Worm (Caenorhabditis elegans) whole organism, early embryonic: ENCODE measurements around the gene zyg-8.

Experiments used
- B0310.2 ChIP-seq: sonication (generic microtip); optimal IDR thresholded peaks from 2 replicates; lab custom pipeline; 2016; ENCODE audit warnings: mild to moderate bottlenecking, missing genetic modification characterization, missing compliant biosample characterization
- F13C5.2 ChIP-seq: sonication (generic microtip); optimal IDR thresholded peaks from 2 replicates; lab custom pipeline; 2017; ENCODE audit warnings: mild to moderate bottlenecking, missing genetic modification characterization, inconsistent platforms, missing compliant biosample characterization
- ama-1 ChIP-seq: fragments of 150-350 bp; optimal IDR thresholded peaks from 2 replicates; lab custom pipeline; 2014
- ceh-13 ChIP-seq: fragments of 200-800 bp; sonication (Bioruptor generic); optimal IDR thresholded peaks from 2 replicates; lab custom pipeline; 2018; ENCODE audit warnings: mild to moderate bottlenecking, missing genetic modification characterization, missing compliant biosample characterization
- ceh-36 ChIP-seq: sonication (generic microtip); optimal IDR thresholded peaks from 2 replicates; lab custom pipeline; 2016; ENCODE audit warnings: missing genetic modification characterization, inconsistent platforms, missing compliant biosample characterization
- flt-1 ChIP-seq: fragments of 200-800 bp; sonication (Bioruptor generic); IDR thresholded peaks from 2 replicates; pipeline ENCODE4 v1.3.6; 2022; ENCODE audit warnings: missing genetic modification characterization, missing compliant biosample characterization
- hmbx-1 ChIP-seq: sonication (generic microtip); optimal IDR thresholded peaks from 2 replicates; lab custom pipeline; 2016; ENCODE audit warnings: mild to moderate bottlenecking, missing genetic modification characterization, missing compliant biosample characterization
- hmg-4 ChIP-seq: fragments of 200-800 bp; sonication (Bioruptor generic); optimal IDR thresholded peaks from 2 replicates; lab custom pipeline; 2018; ENCODE audit warnings: mild to moderate bottlenecking, missing genetic modification characterization, missing compliant biosample characterization
- pes-1 ChIP-seq: fragments of 200-800 bp; sonication (Bioruptor generic); IDR thresholded peaks from 2 replicates; pipeline ENCODE4 v1.3.6; 2022; ENCODE audit warnings: missing genetic modification reagents, missing genetic modification characterization, missing compliant biosample characterization
- scrt-1 ChIP-seq: fragments of 200-800 bp; sonication (Bioruptor generic); IDR thresholded peaks from 2 replicates; pipeline ENCODE4 v1.3.6; 2022; ENCODE audit warnings: missing genetic modification characterization, missing compliant biosample characterization
- sea-1 ChIP-seq: fragments of 200-800 bp; sonication (Bioruptor generic); conservative IDR thresholded peaks from 2 replicates; pipeline ENCODE4 v1.3.6; 2022; ENCODE audit warnings: missing genetic modification characterization, missing compliant biosample characterization
- tbx-11 ChIP-seq: fragments of 200-800 bp; sonication (Bioruptor generic); IDR thresholded peaks from 2 replicates; pipeline ENCODE4 v1.3.6; 2022; ENCODE audit warnings: missing genetic modification characterization, missing compliant biosample characterization
- tbx-37 ChIP-seq: fragments of 200-800 bp; sonication (Bioruptor generic); conservative IDR thresholded peaks from 2 replicates; pipeline ENCODE4 v1.3.6; 2022; ENCODE audit warnings: missing genetic modification reagents, missing genetic modification characterization, missing compliant biosample characterization
- tra-4 ChIP-seq: sonication (generic microtip); optimal IDR thresholded peaks from 2 replicates; lab custom pipeline; 2017; ENCODE audit warnings: missing genetic modification characterization, missing compliant biosample characterization

- TF ChIP-seq tbx-11 (GFP tag; lab: Robert Waterston, UW), result no peak
- no peak for TF ChIP-seq F13C5.2 (tag; lab: Kevin White, UChicago)
- no peak for TF ChIP-seq ceh-36
- TF ChIP-seq ceh-13 (GFP tag; lab: Kevin White, UChicago), result no peak
- no peak for TF ChIP-seq tra-4 (tag; lab: Kevin White, UChicago)
- TF ChIP-seq flt-1 (GFP tag; lab: Robert Waterston, UW), result no peak
- TF ChIP-seq pes-1, result no peak
- TF ChIP-seq tbx-37 (GFP tag; lab: Robert Waterston, UW), result no peak
- no peak for TF ChIP-seq hmbx-1 (tag; lab: Kevin White, UChicago)
- no peak for TF ChIP-seq ama-1 (lab: Kevin White, UChicago)
- no peak for TF ChIP-seq B0310.2
- TF ChIP-seq sea-1 (GFP tag; lab: Robert Waterston, UW), result no peak
- no peak for TF ChIP-seq scrt-1 (GFP tag; lab: Robert Waterston, UW)
- no peak for TF ChIP-seq hmg-4 (GFP tag; lab: Kevin White, UChicago)
These were observed 59.7 kb downstream of the zyg-8 start for ce11 chrIII:12121177-12121576.
